Fruit fly (Drosophila melanogaster): ENCODE results near the gene B-H2.
A peak's percentile ranks its signal among the peaks of the same experiment; 100 is the strongest.

Gene B-H2

dm6 chrX:17298900-17299836 lies 15.2 kb upstream of the B-H2 start (continued):
- TF ChIP-seq CG3163 (GFP tag; optimal IDR thresholded peaks at IDR 0.05) (peak; percentile 6), Camta (GFP tag; optimal IDR thresholded peaks at IDR 0.05) (peak; percentile 44), CG18011 (GFP tag; optimal IDR thresholded peaks at IDR 0.05) (peak; percentile 29), CG14965 (GFP tag; optimal IDR thresholded peaks at IDR 0.05; ENCODE audit: borderline replicate concordance) (no peak), CG42726 (GFP tag; IDR thresholded peaks at IDR 0.05; ENCODE audit: partially characterized antibody) (no peak), Elba2 (GFP tag; optimal IDR thresholded peaks at IDR 0.05) (no peak), CG3407 (GFP tag; optimal IDR thresholded peaks at IDR 0.05) (no peak), Awh (GFP tag; IDR thresholded peaks at IDR 0.05) (0 out of 2 replicates have a peak, but pooled peaks have one; percentile 31), CG8924 (tag; optimal IDR thresholded peaks at IDR 0.05) (peak; percentile 68), CG7357 (GFP tag; IDR thresholded peaks at IDR 0.05) (peak; percentile 57; the same call in 2 of the 3 replicates), sens (GFP tag) (peak; percentile 90), ewg (GFP tag; optimal IDR thresholded peaks at IDR 0.05) (peak; percentile 4), CG11723 (GFP tag; optimal IDR thresholded peaks at IDR 0.05) (peak; percentile 44), BtbVII (GFP tag; optimal IDR thresholded peaks at IDR 0.05) (peak; percentile 62), Dll (GFP tag; IDR thresholded peaks at IDR 0.05; ENCODE audit: partially characterized antibody) (0 out of 4 replicates have a peak, but pooled peaks have one; percentile 23), fd102C (GFP tag; optimal IDR thresholded peaks at IDR 0.05) (no peak), CG6765 (GFP tag; optimal IDR thresholded peaks at IDR 0.05) (peak; percentile 44), CG2889 (GFP tag; IDR thresholded peaks at IDR 0.05) (0 out of 3 replicates have a peak, but pooled peaks have one; percentile 49), C15 (GFP tag; IDR thresholded peaks at IDR 0.05) (0 out of 3 replicates have a peak, but pooled peaks have one; percentile 39), row (GFP tag; IDR thresholded peaks at IDR 0.05) (peak; percentile 85), en (GFP tag; optimal IDR thresholded peaks at IDR 0.05) (no peak), wor (GFP tag; IDR thresholded peaks at IDR 0.05) (no peak; the same call in 1 of the 2 replicates), Dad (GFP tag; optimal IDR thresholded peaks at IDR 0.05) (peak; percentile 10), Trl (optimal IDR thresholded peaks at IDR 0.05) (no peak), Trl (GFP tag; optimal IDR thresholded peaks at IDR 0.05) (peak; percentile 66), tap (tag; optimal IDR thresholded peaks at IDR 0.05) (peak; percentile 23), otp (GFP tag; IDR thresholded peaks at IDR 0.05) (peak; percentile 59; the same call in 1 of the 3 replicates), yki (optimal IDR thresholded peaks at IDR 0.05) (no peak), CG14860 (GFP tag; IDR thresholded peaks at IDR 0.05; ENCODE audit: partially characterized antibody) (no peak), fu2 (GFP tag; optimal IDR thresholded peaks at IDR 0.05) (peak; percentile 20), ssp (GFP tag; IDR thresholded peaks at IDR 0.05) (peak; percentile 24; the same call in 1 of the 2 replicates), CG8765 (GFP tag; IDR thresholded peaks at IDR 0.05) (no peak), sug (tag; optimal IDR thresholded peaks at IDR 0.05) (peak; percentile 63), tup (GFP tag; optimal IDR thresholded peaks at IDR 0.05) (peak; percentile 29), Sin3A (optimal IDR thresholded peaks at IDR 0.05) (no peak), bigmax (GFP tag; optimal IDR thresholded peaks at IDR 0.05) (no peak), CG14667 (GFP tag; IDR thresholded peaks at IDR 0.05) (peak; percentile 8; the same call in 1 of the 2 replicates), z (GFP tag; IDR thresholded peaks at IDR 0.05) (no peak), D19B (GFP tag; optimal IDR thresholded peaks at IDR 0.05) (peak; percentile 34), cg (GFP tag; optimal IDR thresholded peaks at IDR 0.05) (no peak), CG2199 (GFP tag; IDR thresholded peaks at IDR 0.05) (no peak), Ets97D (GFP tag; optimal IDR thresholded peaks at IDR 0.05) (no peak), p53 (GFP tag; optimal IDR thresholded peaks at IDR 0.05) (no peak), her (GFP tag; optimal IDR thresholded peaks at IDR 0.05) (peak; percentile 17), slou (GFP tag; optimal IDR thresholded peaks at IDR 0.05) (no peak), Rx (GFP tag; IDR thresholded peaks at IDR 0.05) (peak; percentile 39; the same call in 1 of the 2 replicates), Mes4 (GFP tag; optimal IDR thresholded peaks at IDR 0.05) (peak; percentile 25), Dip2 (GFP tag; IDR thresholded peaks at IDR 0.05) (no peak), CG6272 (GFP tag; IDR thresholded peaks at IDR 0.05) (peak; percentile 54), twi (tag; optimal IDR thresholded peaks at IDR 0.05) (peak; percentile 17)

All from whole organism, embryonic.